Fruit fly (Drosophila melanogaster): Measurements from ENCODE around the gene CRAT.

CRAT gene

DNA sequence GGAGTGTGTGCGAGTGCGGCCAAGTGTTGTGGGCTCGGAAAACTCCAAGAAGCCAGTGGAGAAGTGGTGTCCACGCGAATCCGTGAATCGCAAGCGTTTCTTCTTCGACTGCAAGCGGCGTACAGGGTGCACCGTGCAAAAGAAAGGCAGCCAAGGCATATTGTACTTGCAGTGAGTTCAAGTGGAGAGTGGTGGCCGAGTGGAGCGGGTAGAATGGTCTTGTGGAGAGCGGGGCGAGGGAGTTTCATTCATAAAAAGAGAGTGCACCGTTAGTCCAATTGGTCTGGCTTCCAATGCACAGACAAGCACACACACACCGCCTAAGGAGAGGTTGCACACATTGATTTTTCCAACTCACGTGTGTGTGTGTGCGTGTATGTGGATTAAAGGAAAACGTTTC is 24.7 kb downstream of the CRAT start:
- TF ChIP-seq insv (optimal IDR thresholded peaks at IDR 0.05) (no peak), h (optimal IDR thresholded peaks at IDR 0.05) (no peak), Myc (optimal IDR thresholded peaks at IDR 0.05) (no peak)

- no peak for TF ChIP-seq insv (optimal IDR thresholded peaks at IDR 0.05)
- TF ChIP-seq ttk (optimal IDR thresholded peaks at IDR 0.05) = no peak
- no peak for TF ChIP-seq Sin3A (optimal IDR thresholded peaks at IDR 0.05)
- TF ChIP-seq Myc (optimal IDR thresholded peaks at IDR 0.05) = no peak
- no peak for TF ChIP-seq h (optimal IDR thresholded peaks at IDR 0.05)
- no peak for TF ChIP-seq psq (optimal IDR thresholded peaks at IDR 0.05)
Observed at dm6 chr3R:6350755-6351154, 25.1 kb downstream of the CRAT start, which contains the start of gene Pak. Pak (plus strand) TSS chr3R:6350896.

dm6 chr3R:6348943-6349342 is 26.9 kb downstream of the CRAT start, which contains the start of gene Hr83:
Hr83 (plus strand) TSS chr3R:6349243.
- TF ChIP-seq Myc (optimal IDR thresholded peaks at IDR 0.05) = no peak
- no peak for TF ChIP-seq psq (optimal IDR thresholded peaks at IDR 0.05)
- TF ChIP-seq Sin3A (optimal IDR thresholded peaks at IDR 0.05) = no peak
- TF ChIP-seq insv (optimal IDR thresholded peaks at IDR 0.05) = no peak
- TF ChIP-seq ttk (optimal IDR thresholded peaks at IDR 0.05) = no peak
- no peak for TF ChIP-seq h (optimal IDR thresholded peaks at IDR 0.05)

DNA sequence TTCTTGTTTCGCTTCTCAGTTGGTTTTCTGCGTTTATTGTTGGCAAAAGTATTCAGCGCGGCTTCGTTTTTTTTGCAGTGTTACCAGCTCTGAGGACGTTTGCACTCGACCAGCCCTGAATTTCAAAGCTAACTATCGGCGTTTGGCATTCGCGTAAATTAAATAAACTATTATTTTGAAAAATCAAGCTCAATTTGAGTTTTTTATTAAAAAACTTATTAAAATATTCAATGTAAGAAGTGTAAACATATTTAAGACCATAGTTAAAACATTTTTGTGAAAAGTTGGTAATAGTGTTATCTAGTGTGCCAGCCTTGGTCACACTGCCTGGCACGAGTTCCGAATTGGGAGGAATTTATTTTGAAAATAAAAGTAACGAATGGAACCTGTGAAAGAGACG is 30.0 kb downstream of the CRAT start, which contains the start of the genes SmD2 and CG18048:
TSS of gene SmD2 (minus strand) at position 98 of the 400 bp plus-strand sequence.
TSS of gene CG18048 (plus strand) at position 298 of the 400 bp plus-strand sequence.
- TF ChIP-seq insv (optimal IDR thresholded peaks at IDR 0.05) (no peak), Myc (optimal IDR thresholded peaks at IDR 0.05) (no peak)

- TF ChIP-seq Myc (optimal IDR thresholded peaks at IDR 0.05) (no peak), insv (optimal IDR thresholded peaks at IDR 0.05) (no peak), psq (optimal IDR thresholded peaks at IDR 0.05) (no peak), Sin3A (optimal IDR thresholded peaks at IDR 0.05) (no peak), h (optimal IDR thresholded peaks at IDR 0.05) (no peak), ttk (optimal IDR thresholded peaks at IDR 0.05) (no peak)
Observed at dm6 chr3R:6343396-6344239, 32.2 kb downstream of the CRAT start, which contains the start of gene CG17919. CG17919 (plus strand) TSS chr3R:6344029.

DNA sequence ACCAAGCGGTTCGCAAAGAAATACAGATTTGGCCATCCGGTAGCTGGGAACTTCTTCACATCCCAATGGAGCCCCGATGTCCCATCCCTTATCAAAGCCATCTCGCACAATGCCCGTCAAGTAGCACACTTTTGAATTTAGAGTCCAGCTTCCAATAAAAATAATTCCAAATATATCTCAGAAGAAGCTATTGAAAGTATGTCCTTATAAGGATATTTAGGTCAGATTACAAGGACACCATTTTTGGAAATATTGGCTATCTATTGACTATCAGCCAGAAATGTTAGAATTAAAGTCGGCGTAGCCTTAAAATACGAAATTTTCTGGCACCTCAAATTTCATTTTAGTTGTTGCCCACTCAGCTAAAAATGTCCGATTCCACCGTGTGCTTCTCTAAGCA is 33.1 kb downstream of the CRAT start, which contains the start of gene CG10298:
TSS of gene CG10298 (plus strand) at position 301 of the 400 bp plus-strand sequence.
- no peak for TF ChIP-seq Sin3A (optimal IDR thresholded peaks at IDR 0.05)
- TF ChIP-seq Myc (optimal IDR thresholded peaks at IDR 0.05) = no peak
- no peak for TF ChIP-seq h (optimal IDR thresholded peaks at IDR 0.05)
- TF ChIP-seq psq (optimal IDR thresholded peaks at IDR 0.05) = no peak
- no peak for TF ChIP-seq insv (optimal IDR thresholded peaks at IDR 0.05)
- no peak for TF ChIP-seq ttk (optimal IDR thresholded peaks at IDR 0.05)

- TF ChIP-seq insv (optimal IDR thresholded peaks at IDR 0.05) (no peak), Myc (optimal IDR thresholded peaks at IDR 0.05) (no peak), Sin3A (optimal IDR thresholded peaks at IDR 0.05) (no peak), psq (optimal IDR thresholded peaks at IDR 0.05) (no peak), h (optimal IDR thresholded peaks at IDR 0.05) (no peak), ttk (optimal IDR thresholded peaks at IDR 0.05) (no peak)
Observed at dm6 chr3R:6341668-6342067, 34.2 kb downstream of the CRAT start, which contains the start of gene CG17917. CG17917 (plus strand) TSS chr3R:6341968.

DNA sequence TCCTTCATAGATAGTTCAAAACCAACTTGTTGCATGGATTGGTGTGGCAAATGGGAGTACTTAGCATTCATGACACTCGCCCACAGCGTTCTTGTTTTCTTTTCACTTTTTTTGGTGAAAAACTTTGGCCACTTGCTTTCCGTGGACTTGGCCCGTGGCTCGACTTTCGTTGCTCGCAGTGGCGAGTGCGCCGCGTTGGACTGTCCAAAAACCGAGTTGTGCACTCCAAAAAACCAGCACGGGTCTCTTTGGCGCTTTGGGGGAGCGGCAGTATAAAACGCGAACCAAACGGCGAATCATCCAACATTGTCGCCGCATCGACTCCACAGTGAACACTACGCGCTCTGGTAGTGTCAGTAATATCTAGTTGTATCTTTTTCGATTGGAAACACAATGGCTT is 36.0 kb downstream of the CRAT start, which contains the start of gene Osi20:
TSS of gene Osi20 (plus strand) at position 301 of the 400 bp plus-strand sequence.
- no peak for TF ChIP-seq psq (optimal IDR thresholded peaks at IDR 0.05)
- no peak for TF ChIP-seq h (optimal IDR thresholded peaks at IDR 0.05)
- no peak for TF ChIP-seq Myc (optimal IDR thresholded peaks at IDR 0.05)
- no peak for TF ChIP-seq Sin3A (optimal IDR thresholded peaks at IDR 0.05)
- TF ChIP-seq insv (optimal IDR thresholded peaks at IDR 0.05) = no peak
- TF ChIP-seq ttk (optimal IDR thresholded peaks at IDR 0.05) = no peak

DNA sequence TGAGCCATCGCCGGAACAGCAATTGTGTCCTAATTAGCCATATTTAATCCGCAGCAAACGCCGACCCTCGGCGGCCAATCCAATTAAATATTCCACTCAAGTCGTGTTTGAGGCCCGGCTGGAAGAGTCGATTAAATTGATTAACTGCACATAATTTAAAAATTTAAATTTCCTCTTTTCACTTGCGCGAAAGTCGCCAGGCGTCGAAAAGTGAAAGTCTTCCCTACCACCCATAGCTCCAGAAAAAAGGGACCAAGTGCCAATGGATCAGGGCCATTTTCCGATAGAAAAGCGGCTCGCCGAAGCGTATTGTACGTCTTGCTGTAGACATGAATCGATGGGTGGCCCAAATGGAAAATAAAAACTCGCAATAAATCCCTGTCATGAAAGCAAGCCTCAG is 38.4 kb downstream of the CRAT start:
- TF ChIP-seq psq (optimal IDR thresholded peaks at IDR 0.05) (no peak), h (optimal IDR thresholded peaks at IDR 0.05) (no peak), insv (optimal IDR thresholded peaks at IDR 0.05) (no peak), Sin3A (optimal IDR thresholded peaks at IDR 0.05) (no peak), Myc (optimal IDR thresholded peaks at IDR 0.05) (no peak), ttk (optimal IDR thresholded peaks at IDR 0.05) (no peak)

- TF ChIP-seq ttk (optimal IDR thresholded peaks at IDR 0.05) (no peak), Myc (optimal IDR thresholded peaks at IDR 0.05) (no peak), h (optimal IDR thresholded peaks at IDR 0.05) (no peak), Sin3A (optimal IDR thresholded peaks at IDR 0.05) (no peak), insv (optimal IDR thresholded peaks at IDR 0.05) (no peak), psq (optimal IDR thresholded peaks at IDR 0.05) (no peak)
Observed at dm6 chr3R:6334906-6335433, 40.9 kb downstream of the CRAT start, which contains the start of gene Osi19. Osi19 (plus strand) TSS chr3R:6335362.

DNA sequence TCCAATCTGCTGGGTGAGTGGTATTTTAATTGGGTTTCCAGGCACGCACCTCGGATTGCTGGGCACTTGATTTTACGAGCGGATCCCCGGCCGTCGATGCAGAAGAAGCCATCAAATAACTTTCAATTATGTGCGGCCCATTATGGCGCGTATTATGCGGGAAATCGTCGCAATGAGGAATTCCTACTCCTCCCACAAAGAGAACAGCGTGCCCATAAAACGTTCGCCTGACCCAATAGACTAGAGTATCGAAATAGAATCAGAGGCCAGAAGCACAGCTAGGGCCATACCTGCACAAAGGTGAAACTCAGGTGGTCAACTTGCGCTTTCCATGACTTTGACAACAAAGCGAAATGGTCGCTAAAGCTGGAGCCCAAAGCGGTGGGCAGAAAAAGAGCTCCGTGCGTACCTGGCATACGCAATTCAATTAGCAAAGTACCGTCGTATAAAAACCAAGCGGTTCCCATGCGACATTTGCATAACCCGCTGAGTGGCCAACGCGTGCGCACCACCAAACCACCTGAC is 46.0 kb downstream of the CRAT start, which contains the start of gene Osi18:
TSS of gene Osi18 (plus strand) at position 475 of the 525 bp plus-strand sequence.
- TF ChIP-seq psq (optimal IDR thresholded peaks at IDR 0.05) (no peak), Sin3A (optimal IDR thresholded peaks at IDR 0.05) (no peak), ttk (optimal IDR thresholded peaks at IDR 0.05) (no peak), insv (optimal IDR thresholded peaks at IDR 0.05) (no peak), h (optimal IDR thresholded peaks at IDR 0.05) (no peak), Myc (optimal IDR thresholded peaks at IDR 0.05) (no peak)

Measured in Kc167 (cell line).